Fruit fly (Drosophila melanogaster) whole organism, pupa: ENCODE results near the gene SmB.

Experiments
- CG10348 ChIP-seq: fragments of 200-800 bp; sonication (Bioruptor generic); IDR thresholded peaks from 2 replicates; pipeline ENCODE4 v1.3.6; 2022; ENCODE audit warnings: missing biosample characterization, missing genetic modification characterization
- CG12605 ChIP-seq: fragments of 200-800 bp; sonication (Bioruptor generic); IDR thresholded peaks from 2 replicates; pipeline ENCODE4 v1.3.6; 2022; ENCODE audit warnings: missing biosample characterization, missing genetic modification characterization
- CG13204 ChIP-seq: fragments of 200-800 bp; sonication (Bioruptor generic); optimal IDR thresholded peaks from 2 replicates; lab custom pipeline; 2018; ENCODE audit warnings: missing biosample characterization, mild to moderate bottlenecking, missing genetic modification characterization, moderate library complexity
- CG14655 ChIP-seq: fragments of 200-800 bp; sonication (Bioruptor generic); optimal IDR thresholded peaks from 3 replicates; lab custom pipeline; 2017; ENCODE audit warnings: mild to moderate bottlenecking, missing biosample characterization, missing genetic modification reagents, missing genetic modification characterization
- CG15710 ChIP-seq: fragments of 200-800 bp; sonication (Bioruptor generic); optimal IDR thresholded peaks from 2 replicates; lab custom pipeline; 2018; ENCODE audit warnings: missing biosample characterization, mild to moderate bottlenecking, missing genetic modification characterization, moderate library complexity
- CG17806 ChIP-seq: fragments of 200-800 bp; sonication (Bioruptor generic); optimal IDR thresholded peaks from 2 replicates; lab custom pipeline; 2018; ENCODE audit warnings: missing biosample characterization, mild to moderate bottlenecking, missing genetic modification characterization, moderate library complexity
- CG32121 ChIP-seq: fragments of 200-800 bp; sonication (Bioruptor generic); IDR thresholded peaks from 2 replicates; pipeline ENCODE4 v1.3.6; 2022; ENCODE audit warnings: missing biosample characterization, missing genetic modification characterization
- CG34367 ChIP-seq: fragments of 200-800 bp; sonication (Bioruptor generic); optimal IDR thresholded peaks from 2 replicates; lab custom pipeline; 2018; ENCODE audit warnings: missing biosample characterization, mild to moderate bottlenecking, missing genetic modification characterization
- CG4496 ChIP-seq: fragments of 200-800 bp; sonication (Bioruptor generic); IDR thresholded peaks from 3 replicates; pipeline ENCODE4 v1.3.6; 2022; ENCODE audit warnings: missing biosample characterization, missing genetic modification characterization
- CG8159 ChIP-seq: fragments of 200-800 bp; sonication (Bioruptor generic); optimal IDR thresholded peaks from 3 replicates; lab custom pipeline; 2018; ENCODE audit warnings: missing biosample characterization, mild to moderate bottlenecking, missing genetic modification characterization, moderate library complexity
- CG8301 ChIP-seq: fragments of 200-800 bp; sonication (Bioruptor generic); optimal IDR thresholded peaks from 2 replicates; lab custom pipeline; 2018; ENCODE audit warnings: missing biosample characterization, mild to moderate bottlenecking, missing genetic modification characterization
- CG9948 ChIP-seq: fragments of 200-800 bp; sonication (Bioruptor generic); optimal IDR thresholded peaks from 2 replicates; lab custom pipeline; 2018; ENCODE audit warnings: missing biosample characterization, mild to moderate bottlenecking, missing genetic modification characterization, moderate library complexity
- D1 ChIP-seq: fragments of 200-800 bp; sonication (Bioruptor generic); optimal IDR thresholded peaks from 2 replicates; lab custom pipeline; 2018; ENCODE audit warnings: missing biosample characterization, mild to moderate bottlenecking, missing genetic modification characterization, moderate library complexity
- EcR ChIP-seq: fragments of 200-800 bp; sonication (Bioruptor generic); optimal IDR thresholded peaks from 3 replicates; lab custom pipeline; 2019; ENCODE audit warnings: missing biosample characterization, missing genetic modification characterization, mild to moderate bottlenecking, moderate library complexity, missing genetic modification reagents
- Ets98B ChIP-seq: fragments of 200-800 bp; sonication (Bioruptor generic); IDR thresholded peaks from 2 replicates; pipeline ENCODE4 v1.3.6; 2022; ENCODE audit warnings: missing biosample characterization, missing genetic modification characterization
- Pif1A ChIP-seq: fragments of 200-800 bp; sonication (Bioruptor generic); optimal IDR thresholded peaks from 3 replicates; lab custom pipeline; 2016; ENCODE audit warnings: missing biosample characterization, missing genetic modification characterization
- Pif1B ChIP-seq: fragments of 200-800 bp; sonication (Bioruptor generic); optimal IDR thresholded peaks from 3 replicates; lab custom pipeline; 2016; ENCODE audit warnings: missing biosample characterization, missing genetic modification characterization
- Snoo ChIP-seq: fragments of 200-800 bp; sonication (Bioruptor generic); optimal IDR thresholded peaks from 3 replicates; lab custom pipeline; 2017; ENCODE audit warnings: missing biosample characterization, mild to moderate bottlenecking, missing genetic modification characterization, inconsistent platforms
- fd96Ca ChIP-seq: fragments of 200-800 bp; sonication (Bioruptor generic); IDR thresholded peaks from 3 replicates; pipeline ENCODE4 v1.3.6; 2022; ENCODE audit warnings: missing biosample characterization, missing genetic modification characterization
- gl ChIP-seq: fragments of 200-800 bp; sonication (Bioruptor generic); optimal IDR thresholded peaks from 2 replicates; lab custom pipeline; 2018; ENCODE audit warnings: missing biosample characterization, mild to moderate bottlenecking, missing genetic modification characterization
- rn ChIP-seq: fragments of 200-800 bp; sonication (Bioruptor generic); IDR thresholded peaks from 2 replicates; pipeline ENCODE4 v1.3.6; 2022; ENCODE audit warnings: missing biosample characterization, missing genetic modification characterization

The SmB gene

dm6 chr2L:10466865-10467270, 40.4 kb upstream of the SmB start:
- TF ChIP-seq CG14655: peak; percentile 59
- peak; percentile 25 for TF ChIP-seq Pif1A (GFP tag; lab: Kevin White, UChicago)
- TF ChIP-seq CG17806 (tag; lab: Kevin White, UChicago): no peak
- 0 out of 2 replicates have a peak, but pooled peaks have one; percentile 45 for TF ChIP-seq CG32121
- peak; percentile 38 for TF ChIP-seq CG8301 (tag; lab: Kevin White, UChicago)
- TF ChIP-seq Snoo (tag; lab: Kevin White, UChicago): no peak
- TF ChIP-seq CG15710 (tag; lab: Kevin White, UChicago): no peak

- no peak for TF ChIP-seq CG15710 (tag; lab: Kevin White, UChicago)
- TF ChIP-seq CG8159: no peak
- no peak for TF ChIP-seq CG34367 (tag; lab: Kevin White, UChicago)
- TF ChIP-seq EcR: no peak
- no peak for TF ChIP-seq CG13204
- TF ChIP-seq CG4496: no peak
Observed at dm6 chr2L:10458979-10459378, 32.6 kb upstream of the SmB start.

dm6 chr2L:10457191-10457899, 30.9 kb upstream of the SmB start, which contains the start of the genes LManI and LManII:
LManI (minus strand) TSS chr2L:10457241.
LManII (plus strand) TSS chr2L:10457658.
- peak; percentile 12; the same call in 1 of the 2 replicates for TF ChIP-seq CG12605
- no peak for TF ChIP-seq Pif1A (GFP tag; lab: Kevin White, UChicago)

- TF ChIP-seq fd96Ca (no peak), CG12605 (no peak), CG15710 (tag; lab: Kevin White, UChicago) (no peak)
- TF ChIP-seq, all 21 proteins: peak for 0
Observed at dm6 chr2L:10455944-10456520, 29.6 kb upstream of the SmB start.

- no peak for TF ChIP-seq fd96Ca
- TF ChIP-seq CG8159: no peak
- no peak for TF ChIP-seq Pif1B (GFP tag; lab: Kevin White, UChicago)
Observed at dm6 chr2L:10452296-10452695, 25.9 kb upstream of the SmB start, which contains the start of gene ppk10. ppk10 (minus strand) TSS chr2L:10452396.

- TF ChIP-seq Snoo (tag; lab: Kevin White, UChicago) (peak; percentile 41), CG13204 (no peak)
Observed at dm6 chr2L:10442048-10442790, 15.8 kb upstream of the SmB start, which contains the start of gene loh. loh (plus strand) TSS chr2L:10442534.

dm6 chr2L:10439174-10439573, 12.7 kb upstream of the SmB start, which contains the start of gene Nse4:
Nse4 (plus strand) TSS chr2L:10439440.
- TF ChIP-seq Ets98B (GFP tag; lab: Robert Waterston, UW) (no peak), CG4496 (no peak), CG15710 (tag; lab: Kevin White, UChicago) (no peak), CG13204 (no peak), EcR (no peak), CG10348 (GFP tag; lab: Robert Waterston, UW) (no peak), CG34367 (tag; lab: Kevin White, UChicago) (no peak), CG14655 (no peak), gl (tag; lab: Kevin White, UChicago) (no peak), CG17806 (tag; lab: Kevin White, UChicago) (no peak), CG8301 (tag; lab: Kevin White, UChicago) (no peak), CG32121 (no peak), Pif1A (GFP tag; lab: Kevin White, UChicago) (no peak), fd96Ca (no peak), CG9948 (tag; lab: Kevin White, UChicago) (no peak), Pif1B (GFP tag; lab: Kevin White, UChicago) (no peak), CG12605 (no peak)

- no peak for TF ChIP-seq CG8159
- TF ChIP-seq CG15710 (tag; lab: Kevin White, UChicago): no peak
- no peak for TF ChIP-seq CG34367 (tag; lab: Kevin White, UChicago)
- no peak for TF ChIP-seq Pif1A (GFP tag; lab: Kevin White, UChicago)
- no peak for TF ChIP-seq Ets98B (GFP tag; lab: Robert Waterston, UW)
- no peak for TF ChIP-seq CG10348 (GFP tag; lab: Robert Waterston, UW)
- TF ChIP-seq CG12605: no peak
- no peak for TF ChIP-seq CG4496
- TF ChIP-seq rn (GFP tag; lab: Robert Waterston, UW): no peak
- TF ChIP-seq CG32121: no peak
- TF ChIP-seq fd96Ca: no peak
- TF ChIP-seq CG13204: no peak
- TF ChIP-seq D1 (tag; lab: Kevin White, UChicago): no peak
- TF ChIP-seq CG17806 (tag; lab: Kevin White, UChicago): no peak
- TF ChIP-seq EcR: no peak
- no peak for TF ChIP-seq CG14655
- no peak for TF ChIP-seq Snoo (tag; lab: Kevin White, UChicago)
Observed at dm6 chr2L:10437317-10437716, 10.9 kb upstream of the SmB start, which contains the start of gene STUB1. STUB1 (plus strand) TSS chr2L:10437548.
